Fruit fly (Drosophila melanogaster) whole organism, prepupa: ENCODE results near the gene CG15767.

Experiments used
- Blimp-1 ChIP-seq: fragments of 200-800 bp; sonication (Bioruptor generic); optimal IDR thresholded peaks from 3 replicates; lab custom pipeline; 2017; ENCODE audit warnings: missing biosample characterization, missing genetic modification characterization, mild to moderate bottlenecking, moderate library complexity, missing genetic modification reagents
- CG10669 ChIP-seq: fragments of 200-800 bp; sonication (Bioruptor generic); optimal IDR thresholded peaks from 3 replicates; lab custom pipeline; 2018; ENCODE audit warnings: missing biosample characterization, mild to moderate bottlenecking, missing genetic modification characterization, moderate library complexity
- CG11294 ChIP-seq: fragments of 200-800 bp; sonication (Bioruptor generic); IDR thresholded peaks from 2 replicates; pipeline ENCODE4 v1.3.6; 2022; ENCODE audit warnings: missing biosample characterization, missing genetic modification characterization
- CG11762 ChIP-seq: fragments of 200-800 bp; sonication (Bioruptor generic); optimal IDR thresholded peaks from 3 replicates; lab custom pipeline; 2016; ENCODE audit warnings: missing biosample characterization, missing genetic modification characterization; ENCODE audit not compliant: insufficient read depth
- CG11902 ChIP-seq: fragments of 200-800 bp; sonication (Bioruptor generic); optimal IDR thresholded peaks from 3 replicates; lab custom pipeline; 2016; ENCODE audit warnings: missing biosample characterization, missing genetic modification characterization
- CG1621 ChIP-seq: fragments of 200-800 bp; sonication (Bioruptor generic); optimal IDR thresholded peaks from 3 replicates; lab custom pipeline; 2018; ENCODE audit warnings: missing biosample characterization, mild to moderate bottlenecking, missing genetic modification characterization
- CG3032 ChIP-seq: fragments of 200-800 bp; optimal IDR thresholded peaks from 2 replicates; lab custom pipeline; 2019; ENCODE audit warnings: missing biosample characterization, mild to moderate bottlenecking, missing genetic modification characterization, moderate library complexity
- CG31627 ChIP-seq: fragments of 200-800 bp; sonication (Bioruptor generic); optimal IDR thresholded peaks from 3 replicates; lab custom pipeline; 2016; ENCODE audit warnings: missing biosample characterization, missing genetic modification characterization
- CG32006 ChIP-seq: fragments of 200-800 bp; sonication (Bioruptor generic); optimal IDR thresholded peaks from 3 replicates; lab custom pipeline; 2017; ENCODE audit warnings: missing biosample characterization, mild to moderate bottlenecking, missing genetic modification characterization
- CG34406 ChIP-seq: fragments of 200-800 bp; sonication (Bioruptor generic); optimal IDR thresholded peaks from 3 replicates; lab custom pipeline; 2016; ENCODE audit warnings: missing biosample characterization, missing genetic modification characterization
- CG3919 ChIP-seq: fragments of 200-800 bp; sonication (Bioruptor generic); optimal IDR thresholded peaks from 3 replicates; lab custom pipeline; 2016; ENCODE audit warnings: missing biosample characterization, missing genetic modification characterization
- CG4318 ChIP-seq: fragments of 200-800 bp; sonication (Bioruptor generic); optimal IDR thresholded peaks from 3 replicates; lab custom pipeline; 2017; ENCODE audit warnings: missing biosample characterization, mild to moderate bottlenecking, missing genetic modification characterization
- CG6276 ChIP-seq: fragments of 200-800 bp; sonication (Bioruptor generic); optimal IDR thresholded peaks from 2 replicates; lab custom pipeline; 2017; ENCODE audit warnings: missing biosample characterization, mild to moderate bottlenecking, missing genetic modification characterization
- CG6792 ChIP-seq: fragments of 200-800 bp; sonication (Bioruptor generic); optimal IDR thresholded peaks from 3 replicates; lab custom pipeline; 2016; ENCODE audit warnings: missing biosample characterization, missing genetic modification characterization
- CG6854 ChIP-seq: fragments of 200-800 bp; sonication (Bioruptor generic); optimal IDR thresholded peaks from 2 replicates; lab custom pipeline; 2017; ENCODE audit warnings: missing biosample characterization, mild to moderate bottlenecking, missing genetic modification characterization
- CG7368 ChIP-seq: fragments of 200-800 bp; sonication (Bioruptor generic); optimal IDR thresholded peaks from 3 replicates; lab custom pipeline; 2016; ENCODE audit warnings: missing biosample characterization, missing genetic modification characterization
- CG8119 ChIP-seq: fragments of 200-800 bp; sonication (Bioruptor generic); IDR thresholded peaks from 3 replicates; pipeline ENCODE4 v1.3.6; 2022; ENCODE audit warnings: missing biosample characterization, missing genetic modification characterization
- CG8319 ChIP-seq: fragments of 200-800 bp; sonication (Bioruptor generic); optimal IDR thresholded peaks from 3 replicates; lab custom pipeline; 2016; ENCODE audit warnings: missing biosample characterization, missing genetic modification characterization
- CG8632 ChIP-seq: fragments of 200-800 bp; sonication (Bioruptor generic); optimal IDR thresholded peaks from 3 replicates; lab custom pipeline; 2016; ENCODE audit warnings: missing biosample characterization, missing genetic modification characterization
- CG9139 ChIP-seq: fragments of 200-800 bp; sonication (Bioruptor generic); optimal IDR thresholded peaks from 3 replicates; lab custom pipeline; 2017; ENCODE audit warnings: missing biosample characterization, mild to moderate bottlenecking, missing genetic modification characterization
- Eip78C ChIP-seq: fragments of 200-800 bp; sonication (Bioruptor generic); peaks from one replicate; lab custom pipeline; 2016; ENCODE audit warnings: missing biosample characterization, missing genetic modification characterization
- Ets96B ChIP-seq: fragments of 200-800 bp; optimal IDR thresholded peaks from 2 replicates; lab custom pipeline; 2019; ENCODE audit warnings: missing biosample characterization, mild to moderate bottlenecking, missing genetic modification characterization, moderate library complexity
- Gug ChIP-seq: fragments of 200-800 bp; sonication (Bioruptor generic); IDR thresholded peaks from 2 replicates; pipeline ENCODE4 v1.3.6; 2022; ENCODE audit warnings: missing biosample characterization, missing genetic modification characterization
- Hr38 ChIP-seq: sonication (Bioruptor generic); optimal IDR thresholded peaks from 2 replicates; lab custom pipeline; 2016; ENCODE audit warnings: missing biosample characterization, missing genetic modification characterization
- Hr39 ChIP-seq: fragments of 200-800 bp; sonication (Bioruptor generic); optimal IDR thresholded peaks from 2 replicates; lab custom pipeline; 2016; ENCODE audit warnings: missing biosample characterization, missing genetic modification characterization
- Lpt ChIP-seq: fragments of 200-800 bp; sonication (Bioruptor generic); optimal IDR thresholded peaks from 3 replicates; lab custom pipeline; 2016; ENCODE audit warnings: missing biosample characterization, missing genetic modification characterization
- OdsH ChIP-seq: fragments of 200-800 bp; sonication (Bioruptor generic); optimal IDR thresholded peaks from 3 replicates; lab custom pipeline; 2016; ENCODE audit warnings: missing biosample characterization, missing genetic modification characterization
- Smox ChIP-seq: fragments of 200-800 bp; sonication (Bioruptor generic); optimal IDR thresholded peaks from 3 replicates; lab custom pipeline; 2016; ENCODE audit warnings: missing biosample characterization, missing genetic modification characterization
- Sox102F ChIP-seq: fragments of 200-800 bp; sonication (Bioruptor generic); optimal IDR thresholded peaks from 2 replicates; lab custom pipeline; 2016; ENCODE audit warnings: missing biosample characterization, mild to moderate bottlenecking, missing genetic modification characterization
- Sox14 ChIP-seq: fragments of 200-800 bp; sonication (Bioruptor generic); optimal IDR thresholded peaks from 3 replicates; lab custom pipeline; 2016; ENCODE audit warnings: missing biosample characterization, missing genetic modification characterization
- Sox15 ChIP-seq: fragments of 200-800 bp; sonication (Bioruptor generic); optimal IDR thresholded peaks from 3 replicates; lab custom pipeline; 2016; ENCODE audit warnings: missing biosample characterization, missing genetic modification characterization
- achi ChIP-seq: fragments of 200-800 bp; sonication (Bioruptor generic); optimal IDR thresholded peaks from 3 replicates; lab custom pipeline; 2016; ENCODE audit warnings: missing biosample characterization, missing genetic modification characterization
- acj6 ChIP-seq: fragments of 200-800 bp; sonication (Bioruptor generic); optimal IDR thresholded peaks from 3 replicates; lab custom pipeline; 2016; ENCODE audit warnings: missing biosample characterization, missing genetic modification characterization
- cyc ChIP-seq: fragments of 200-800 bp; sonication (Bioruptor generic); optimal IDR thresholded peaks from 3 replicates; lab custom pipeline; 2016; ENCODE audit warnings: missing biosample characterization, missing genetic modification characterization
- dac ChIP-seq: fragments of 200-800 bp; sonication (Bioruptor generic); optimal IDR thresholded peaks from 2 replicates; lab custom pipeline; 2017; ENCODE audit warnings: missing biosample characterization, mild to moderate bottlenecking, missing genetic modification characterization
- dsx ChIP-seq: fragments of 200-800 bp; optimal IDR thresholded peaks from 3 replicates; lab custom pipeline; 2019; ENCODE audit warnings: missing biosample characterization, mild to moderate bottlenecking, missing genetic modification characterization, moderate library complexity; ENCODE audit not compliant: poor library complexity, severe bottlenecking
- eg ChIP-seq: fragments of 200-800 bp; sonication (Bioruptor generic); IDR thresholded peaks from 3 replicates; pipeline ENCODE4 v1.3.6; 2022; ENCODE audit warnings: missing biosample characterization, missing genetic modification characterization
- esn ChIP-seq: fragments of 200-800 bp; sonication (Bioruptor generic); optimal IDR thresholded peaks from 2 replicates; lab custom pipeline; 2016; ENCODE audit warnings: missing biosample characterization, mild to moderate bottlenecking, missing genetic modification characterization, moderate library complexity
- fd85E ChIP-seq: fragments of 200-800 bp; sonication (Bioruptor generic); optimal IDR thresholded peaks from 3 replicates; lab custom pipeline; 2016; ENCODE audit warnings: missing biosample characterization, missing genetic modification characterization
- fkh ChIP-seq: fragments of 200-800 bp; sonication (Bioruptor generic); optimal IDR thresholded peaks from 3 replicates; lab custom pipeline; 2017; ENCODE audit warnings: missing biosample characterization, mild to moderate bottlenecking, missing genetic modification characterization, moderate library complexity
- lz ChIP-seq: fragments of 200-800 bp; sonication (Bioruptor generic); optimal IDR thresholded peaks from 3 replicates; lab custom pipeline; 2016; ENCODE audit warnings: missing biosample characterization, missing genetic modification characterization
- net ChIP-seq: fragments of 200-800 bp; sonication (Bioruptor generic); optimal IDR thresholded peaks from 3 replicates; lab custom pipeline; 2016; ENCODE audit warnings: missing biosample characterization, missing genetic modification characterization
- pdm3 ChIP-seq: fragments of 200-800 bp; sonication (Bioruptor generic); optimal IDR thresholded peaks from 3 replicates; lab custom pipeline; 2016; ENCODE audit warnings: missing biosample characterization, missing genetic modification characterization
- salr ChIP-seq, 2 experiments: fragments of 200-800 bp; sonication (Bioruptor generic); optimal IDR thresholded peaks; 3 replicates each; lab custom pipeline; 2016 to 2018; ENCODE audit warnings: missing biosample characterization in 2 of 2, missing genetic modification characterization in 2 of 2, mild to moderate bottlenecking in 1 of 2
- spab ChIP-seq: fragments of 200-800 bp; sonication (Bioruptor generic); optimal IDR thresholded peaks from 2 replicates; lab custom pipeline; 2017; ENCODE audit warnings: missing biosample characterization, mild to moderate bottlenecking, missing genetic modification characterization, missing genetic modification reagents
- ss ChIP-seq, 2 experiments: fragments of 200-800 bp; sonication (Bioruptor generic); optimal IDR thresholded peaks; 2 replicates in 1 of 2; 3 replicates in 1 of 2; lab custom pipeline; 2017 to 2018; ENCODE audit warnings: mild to moderate bottlenecking in 2 of 2, missing biosample characterization in 2 of 2, missing genetic modification characterization in 2 of 2, moderate library complexity in 1 of 2
- svp ChIP-seq: fragments of 200-800 bp; sonication (Bioruptor generic); peaks from one replicate; lab custom pipeline; 2016; ENCODE audit warnings: missing biosample characterization, missing genetic modification characterization
- topi ChIP-seq: fragments of 200-800 bp; sonication (Bioruptor generic); optimal IDR thresholded peaks from 3 replicates; lab custom pipeline; 2016; ENCODE audit warnings: missing biosample characterization, missing genetic modification characterization
- vri ChIP-seq: fragments of 200-800 bp; sonication (Bioruptor generic); optimal IDR thresholded peaks from 3 replicates; lab custom pipeline; 2016; ENCODE audit warnings: missing biosample characterization, mild to moderate bottlenecking, missing genetic modification characterization

The CG15767 gene

dm6 chrX:5745840-5746815, 43.2 kb upstream of the CG15767 start:
- peak; percentile 53 for TF ChIP-seq CG7368 (GFP tag; lab: Kevin White, UChicago)
- TF ChIP-seq CG6276 = peak; percentile 79
- TF ChIP-seq esn = peak; percentile 70
- TF ChIP-seq achi = peak; percentile 70
- peak; percentile 67 for TF ChIP-seq vri (GFP tag; lab: Kevin White, UChicago)
- TF ChIP-seq eg = peak; percentile 88
- TF ChIP-seq CG31627 (GFP tag; lab: Kevin White, UChicago) = peak; percentile 71
- peak; percentile 70 for TF ChIP-seq acj6
- peak; percentile 57 for TF ChIP-seq spab
- peak; percentile 73 for TF ChIP-seq CG1621 (tag; lab: Kevin White, UChicago)
- TF ChIP-seq CG8119 (GFP tag; lab: Robert Waterston, UW) = peak; percentile 76
- peak; percentile 65 for TF ChIP-seq Sox102F (GFP tag; lab: Kevin White, UChicago)
- TF ChIP-seq Lpt = peak; percentile 58
- peak; percentile 76 for TF ChIP-seq lz (GFP tag; lab: Kevin White, UChicago)
- TF ChIP-seq net (GFP tag; lab: Kevin White, UChicago) = peak; percentile 66
- TF ChIP-seq dsx (GFP tag; lab: Kevin White, UChicago) = peak; percentile 48
- TF ChIP-seq CG10669 (GFP tag; lab: Kevin White, UChicago) = peak; percentile 69
- peak; percentile 83 for TF ChIP-seq pdm3 (GFP tag; lab: Kevin White, UChicago)
- TF ChIP-seq ss (GFP tag; optimal IDR thresholded peaks at IDR 0.05; lab: Kevin White, UChicago) = peak; percentile 45 to 72
- TF ChIP-seq CG3919 (GFP tag; lab: Kevin White, UChicago) = peak; percentile 67
- TF ChIP-seq cyc (GFP tag; lab: Kevin White, UChicago) = peak; percentile 58
- peak; percentile 74 for TF ChIP-seq topi (GFP tag; lab: Kevin White, UChicago)
- peak; percentile 34 to 53 for TF ChIP-seq salr (GFP tag; optimal IDR thresholded peaks at IDR 0.05; lab: Kevin White, UChicago)
- peak; percentile 81 for TF ChIP-seq fkh (GFP tag; lab: Kevin White, UChicago)
- peak; percentile 66 for TF ChIP-seq CG3032 (tag; lab: Kevin White, UChicago)
- peak; percentile 77 for TF ChIP-seq CG34406
- peak; percentile 79 for TF ChIP-seq CG32006 (GFP tag; lab: Kevin White, UChicago)
- peak; percentile 57 for TF ChIP-seq Ets96B
- TF ChIP-seq Hr39 (GFP tag; lab: Kevin White, UChicago) = peak; percentile 65
- TF ChIP-seq fd85E (GFP tag; lab: Kevin White, UChicago) = peak; percentile 17
- TF ChIP-seq Sox14 (GFP tag; lab: Kevin White, UChicago) = peak; percentile 81
- TF ChIP-seq CG11762 (GFP tag; lab: Kevin White, UChicago) = peak; percentile 38
- peak; percentile 60 for TF ChIP-seq CG11294 (GFP tag; lab: Robert Waterston, UW)
- peak; percentile 40 for TF ChIP-seq Sox15 (GFP tag; lab: Kevin White, UChicago)
- no peak for TF ChIP-seq CG6854 (GFP tag; lab: Kevin White, UChicago)
- TF ChIP-seq svp (GFP tag; lab: Kevin White, UChicago) = peak; percentile 76
- peak; percentile 73 for TF ChIP-seq OdsH (GFP tag; lab: Kevin White, UChicago)
- TF ChIP-seq CG8319 (GFP tag; lab: Kevin White, UChicago) = peak; percentile 33
- TF ChIP-seq dac (GFP tag; lab: Kevin White, UChicago) = peak; percentile 56
- peak; percentile 37 for TF ChIP-seq CG9139 (GFP tag; lab: Kevin White, UChicago)
- peak; percentile 48 for TF ChIP-seq Blimp-1
- TF ChIP-seq Smox (GFP tag; lab: Kevin White, UChicago) = peak; percentile 38
- TF ChIP-seq Gug = peak; percentile 66
- peak; percentile 58 for TF ChIP-seq CG4318 (GFP tag; lab: Kevin White, UChicago)
- peak; percentile 73 for TF ChIP-seq CG11902 (GFP tag; lab: Kevin White, UChicago)
- TF ChIP-seq Eip78C (GFP tag; lab: Kevin White, UChicago) = peak; percentile 88
- TF ChIP-seq CG8632 (GFP tag; lab: Kevin White, UChicago) = peak; percentile 55
- peak; percentile 75 for TF ChIP-seq CG6792
- TF ChIP-seq Hr38 (GFP tag; lab: Kevin White, UChicago) = no peak
